Fruit fly (Drosophila melanogaster): ENCODE measurements around the gene Blos2.
A peak's percentile ranks its signal among the peaks of the same experiment; 100 is the strongest.

The Blos2 gene

DNA sequence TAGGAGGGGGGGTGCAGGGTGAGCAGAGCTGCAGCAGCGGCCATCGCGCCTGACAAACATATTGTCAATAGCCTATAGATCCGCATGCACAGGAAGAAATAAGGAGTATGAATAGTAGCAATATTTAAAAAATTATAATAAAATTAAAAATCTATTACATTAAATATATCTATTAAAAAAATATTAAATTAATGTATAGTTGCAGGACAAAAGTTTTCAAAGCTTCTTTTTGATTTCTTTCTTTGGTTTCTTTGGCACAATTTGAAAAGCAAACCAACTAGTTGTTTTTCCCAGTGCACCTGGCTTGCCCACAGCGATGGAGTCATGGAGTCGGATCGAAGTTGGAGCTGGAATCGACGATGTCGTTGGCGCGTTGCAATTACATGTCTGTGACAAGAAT, 29.6 kb upstream of the Blos2 start (continued):
- TF ChIP-seq sob (GFP tag; IDR thresholded peaks at IDR 0.05) (no peak), Sox100B (GFP tag; optimal IDR thresholded peaks at IDR 0.05) (no peak), Drgx (GFP tag; IDR thresholded peaks at IDR 0.05) (peak; percentile 61), CG4854 (GFP tag; optimal IDR thresholded peaks at IDR 0.05) (no peak), Oli (tag; optimal IDR thresholded peaks at IDR 0.05) (no peak), stwl (tag; optimal IDR thresholded peaks at IDR 0.05) (no peak), Hr3 (GFP tag; optimal IDR thresholded peaks at IDR 0.05) (no peak), pfk (GFP tag; optimal IDR thresholded peaks at IDR 0.05) (no peak), vfl (GFP tag; optimal IDR thresholded peaks at IDR 0.05) (no peak), gfzf (GFP tag; optimal IDR thresholded peaks at IDR 0.05) (no peak), CG9727 (GFP tag; optimal IDR thresholded peaks at IDR 0.05) (peak; percentile 38), CG14710 (tag; optimal IDR thresholded peaks at IDR 0.05) (peak; percentile 24), CG11456 (GFP tag; IDR thresholded peaks at IDR 0.05) (no peak), CG15269 (tag; optimal IDR thresholded peaks at IDR 0.05) (no peak), dpn (GFP tag; optimal IDR thresholded peaks at IDR 0.05) (no peak), Meics (GFP tag; optimal IDR thresholded peaks at IDR 0.05) (no peak), Sox102F (GFP tag; optimal IDR thresholded peaks at IDR 0.05) (peak; percentile 3), Aef1 (GFP tag; IDR thresholded peaks at IDR 0.05) (no peak), Myb (GFP tag; optimal IDR thresholded peaks at IDR 0.05) (no peak), CG17829 (tag; optimal IDR thresholded peaks at IDR 0.05) (peak; percentile 33), sens (GFP tag) (peak; percentile 43), CG15601 (tag; optimal IDR thresholded peaks at IDR 0.05) (peak; percentile 2), Doc2 (GFP tag; IDR thresholded peaks at IDR 0.05) (no peak), unc-4 (GFP tag; IDR thresholded peaks at IDR 0.05; ENCODE audit: partially characterized antibody) (no peak), CG15696 (tag; optimal IDR thresholded peaks at IDR 0.05) (peak; percentile 41), CG2202 (tag; optimal IDR thresholded peaks at IDR 0.05) (no peak)

DNA sequence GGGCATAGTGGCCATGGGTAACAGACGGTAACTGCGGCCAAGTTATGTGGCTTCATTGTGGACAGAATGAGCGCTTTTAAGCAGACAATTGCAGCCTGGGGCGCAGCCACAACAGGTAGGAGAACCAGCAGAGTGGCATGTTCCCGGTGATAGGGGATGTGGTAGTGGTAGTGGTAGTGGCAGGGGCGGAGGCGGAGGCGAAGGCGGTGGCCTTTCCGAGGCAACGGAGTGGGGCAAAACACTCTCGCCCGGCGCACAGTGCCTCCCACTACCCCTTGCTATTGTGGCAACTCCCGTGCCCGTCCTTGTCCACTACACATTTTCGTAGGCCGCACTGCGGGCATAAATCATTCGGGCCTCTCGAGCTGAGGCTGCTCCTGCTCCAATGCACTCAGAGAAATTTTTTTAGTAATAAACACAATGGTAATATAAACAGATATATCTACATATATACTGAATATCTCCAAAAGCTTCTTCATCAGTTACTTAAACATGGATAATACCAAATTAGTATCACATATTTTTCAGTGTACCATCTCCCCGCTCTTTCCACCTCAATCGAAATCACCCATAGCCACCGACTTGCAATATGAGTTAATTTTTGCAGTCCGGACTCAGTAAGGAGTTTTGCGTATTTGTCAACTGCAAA, 27.9 kb upstream of the Blos2 start:
- peak; percentile 70 for TF ChIP-seq nom (GFP tag; optimal IDR thresholded peaks at IDR 0.05)
- TF ChIP-seq Meics (GFP tag; optimal IDR thresholded peaks at IDR 0.05): no peak
- TF ChIP-seq CG2120 (GFP tag; optimal IDR thresholded peaks at IDR 0.05): no peak
- no peak for TF ChIP-seq tin (GFP tag; optimal IDR thresholded peaks at IDR 0.05)
- no peak for TF ChIP-seq cato (GFP tag; optimal IDR thresholded peaks at IDR 0.05; ENCODE audit: borderline replicate concordance)
- no peak for TF ChIP-seq kah (GFP tag; optimal IDR thresholded peaks at IDR 0.05)
- TF ChIP-seq Drgx (GFP tag; IDR thresholded peaks at IDR 0.05): peak; percentile 76
- TF ChIP-seq HLHmδ (GFP tag; optimal IDR thresholded peaks at IDR 0.05): no peak
- TF ChIP-seq phol (tag; optimal IDR thresholded peaks at IDR 0.05): no peak
- no peak for TF ChIP-seq CG15514 (GFP tag; optimal IDR thresholded peaks at IDR 0.05)
- no peak for TF ChIP-seq Sry-δ (GFP tag; optimal IDR thresholded peaks at IDR 0.05)
- TF ChIP-seq Ets97D (GFP tag; optimal IDR thresholded peaks at IDR 0.05): no peak
- TF ChIP-seq CG1602 (GFP tag; optimal IDR thresholded peaks at IDR 0.05): no peak
- TF ChIP-seq fd64A (GFP tag; optimal IDR thresholded peaks at IDR 0.05): no peak
- TF ChIP-seq CG10267 (tag; optimal IDR thresholded peaks at IDR 0.05): no peak
- TF ChIP-seq Med (GFP tag): no peak
- TF ChIP-seq CG42726 (GFP tag; IDR thresholded peaks at IDR 0.05; ENCODE audit: partially characterized antibody): no peak
- TF ChIP-seq cas (GFP tag; IDR thresholded peaks at IDR 0.05): no peak
- TF ChIP-seq CG33213 (GFP tag; optimal IDR thresholded peaks at IDR 0.05): no peak
- TF ChIP-seq CG6689 (GFP tag; IDR thresholded peaks at IDR 0.05): 0 out of 2 replicates have a peak, but pooled peaks have one; percentile 5
- TF ChIP-seq E2f2 (GFP tag; IDR thresholded peaks at IDR 0.05): no peak
- TF ChIP-seq sna (GFP tag; IDR thresholded peaks at IDR 0.05; ENCODE audit: partially characterized antibody): no peak
- TF ChIP-seq bsh (GFP tag; optimal IDR thresholded peaks at IDR 0.05): peak in 1 of 2 experiments; percentile 56
- no peak for TF ChIP-seq CG17361 (GFP tag; IDR thresholded peaks at IDR 0.05)
- TF ChIP-seq corto (GFP tag; optimal IDR thresholded peaks at IDR 0.05): peak; percentile 37
